Worm (Caenorhabditis elegans): ENCODE results near the gene srx-60.

DNA sequence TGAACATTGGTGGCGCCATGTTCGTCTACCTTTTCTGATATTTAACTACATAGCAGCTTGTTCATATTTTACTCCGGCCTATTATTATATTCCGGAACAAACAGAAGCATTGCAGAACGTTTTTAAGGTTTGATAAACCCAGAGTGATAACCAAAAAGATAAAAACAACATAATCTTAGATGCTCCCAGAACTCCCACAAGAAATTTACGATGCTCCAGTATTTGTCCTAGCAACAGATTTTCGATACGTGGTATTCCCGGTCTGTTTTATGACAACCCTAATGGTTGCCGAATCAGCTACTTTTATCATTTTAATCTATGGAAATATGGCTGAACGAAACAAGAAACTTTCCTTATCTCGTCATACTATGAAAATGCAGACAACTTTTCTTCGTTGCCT lies 47.1 kb upstream of the srx-60 start:
- TF ChIP-seq dpl-1 (GFP tag; optimal IDR thresholded peaks at IDR 0.05) (no peak), ama-1 (optimal IDR thresholded peaks at IDR 0.05) (no peak), ama-1 (GFP tag; optimal IDR thresholded peaks at IDR 0.05) (no peak), snpc-4 (GFP tag; optimal IDR thresholded peaks at IDR 0.05) (no peak), snpc-4 (tag; optimal IDR thresholded peaks at IDR 0.05) (no peak), mxl-1 (tag; optimal IDR thresholded peaks at IDR 0.05) (no peak), Y67H2A.10 (GFP tag; conservative IDR thresholded peaks at IDR 0.05) (no peak), hlh-12 (tag; optimal IDR thresholded peaks at IDR 0.05) (no peak), athp-1 (tag; optimal IDR thresholded peaks at IDR 0.05) (no peak)

Data from whole organism, young adult.